Fruit fly (Drosophila melanogaster): ENCODE measurements around the gene kibra.

kibra gene

dm6 chr3R:14723671-14724500 lies at the start of gene kibra:
TSS of gene kibra (minus strand) at chr3R:14724261.
- TF ChIP-seq rn (GFP tag; IDR thresholded peaks at IDR 0.05) = no peak
- peak; percentile 67 for TF ChIP-seq CG8159 (tag; optimal IDR thresholded peaks at IDR 0.05)
- peak; percentile 15 for TF ChIP-seq Snoo (tag; optimal IDR thresholded peaks at IDR 0.05)
- peak; percentile 67 for TF ChIP-seq EcR (GFP tag; optimal IDR thresholded peaks at IDR 0.05)
- no peak for TF ChIP-seq CG12605 (GFP tag; IDR thresholded peaks at IDR 0.05)
- TF ChIP-seq Pif1A (GFP tag; optimal IDR thresholded peaks at IDR 0.05) = peak; percentile 1
- peak; percentile 58 for TF ChIP-seq CG13204 (GFP tag; optimal IDR thresholded peaks at IDR 0.05)
- no peak for TF ChIP-seq fd96Ca (GFP tag; IDR thresholded peaks at IDR 0.05)
- no peak for TF ChIP-seq D1 (tag; optimal IDR thresholded peaks at IDR 0.05)
- TF ChIP-seq CG4496 (GFP tag; IDR thresholded peaks at IDR 0.05) = no peak
- peak; percentile 34 for TF ChIP-seq CG9948 (tag; optimal IDR thresholded peaks at IDR 0.05)
- no peak for TF ChIP-seq CG14655 (GFP tag; optimal IDR thresholded peaks at IDR 0.05)
- TF ChIP-seq CG34367 (tag; optimal IDR thresholded peaks at IDR 0.05) = no peak
- TF ChIP-seq CG10348 (GFP tag; IDR thresholded peaks at IDR 0.05) = no peak
- TF ChIP-seq gl (tag; optimal IDR thresholded peaks at IDR 0.05) = no peak
- peak; percentile 43 for TF ChIP-seq CG17806 (tag; optimal IDR thresholded peaks at IDR 0.05)
- no peak for TF ChIP-seq Pif1B (GFP tag; optimal IDR thresholded peaks at IDR 0.05)
- TF ChIP-seq CG8301 (tag; optimal IDR thresholded peaks at IDR 0.05) = peak; percentile 45
- no peak for TF ChIP-seq CG32121 (GFP tag; IDR thresholded peaks at IDR 0.05)
- TF ChIP-seq CG15710 (tag; optimal IDR thresholded peaks at IDR 0.05) = peak; percentile 51
- TF ChIP-seq Ets98B (GFP tag; IDR thresholded peaks at IDR 0.05) = no peak

DNA sequence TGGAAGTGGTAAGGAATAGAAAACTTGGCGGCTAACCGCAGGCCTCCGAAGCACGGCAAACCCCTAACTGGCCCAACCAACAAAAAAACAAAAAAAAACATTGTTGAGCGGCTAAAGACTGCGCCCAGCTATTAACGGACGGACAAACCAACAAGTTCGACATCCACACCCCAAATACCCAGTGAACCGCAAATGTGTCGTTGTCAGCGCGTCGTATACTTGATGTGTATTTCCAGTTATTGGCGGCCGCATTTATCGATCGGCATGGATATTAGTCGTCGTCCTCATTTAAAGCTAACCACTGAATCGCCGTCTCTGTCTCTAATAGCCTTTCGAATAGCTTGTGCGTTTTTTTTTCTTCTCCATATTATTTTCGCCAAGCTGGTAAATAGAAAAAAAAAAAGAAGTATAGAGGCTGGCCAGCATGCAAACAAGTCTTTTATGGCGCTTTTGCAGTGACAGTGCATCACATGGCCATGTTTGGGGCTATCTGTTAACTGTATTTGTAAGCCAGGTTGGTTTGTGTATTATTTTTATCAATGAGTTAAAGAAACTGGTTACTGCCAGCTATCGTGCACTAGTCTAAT lies 42.5 kb upstream of the kibra start:
- TF ChIP-seq CG32121 (GFP tag; IDR thresholded peaks at IDR 0.05) = no peak
- 0 out of 3 replicates have a peak, but pooled peaks have one; percentile 39 for TF ChIP-seq fd96Ca (GFP tag; IDR thresholded peaks at IDR 0.05)
- TF ChIP-seq Ets98B (GFP tag; IDR thresholded peaks at IDR 0.05) = peak; percentile 29; the same call in 1 of the 2 replicates
- TF ChIP-seq CG10348 (GFP tag; IDR thresholded peaks at IDR 0.05) = no peak
- 0 out of 2 replicates have a peak, but pooled peaks have one; percentile 28 for TF ChIP-seq CG12605 (GFP tag; IDR thresholded peaks at IDR 0.05)
- 0 out of 3 replicates have a peak, but pooled peaks have one; percentile 13 for TF ChIP-seq CG4496 (GFP tag; IDR thresholded peaks at IDR 0.05)

- TF ChIP-seq CG14655 (GFP tag; optimal IDR thresholded peaks at IDR 0.05) = peak; percentile 62
- peak; percentile 66 for TF ChIP-seq gl (tag; optimal IDR thresholded peaks at IDR 0.05)
- TF ChIP-seq CG8159 (tag; optimal IDR thresholded peaks at IDR 0.05) = peak; percentile 65
- TF ChIP-seq Pif1A (GFP tag; optimal IDR thresholded peaks at IDR 0.05) = peak; percentile 88
- TF ChIP-seq CG32121 (GFP tag; IDR thresholded peaks at IDR 0.05) = peak; percentile 60; the same call in 1 of the 2 replicates
- peak; percentile 40 for TF ChIP-seq Snoo (tag; optimal IDR thresholded peaks at IDR 0.05)
- peak; percentile 59 for TF ChIP-seq EcR (GFP tag; optimal IDR thresholded peaks at IDR 0.05)
- peak; percentile 81 for TF ChIP-seq Ets98B (GFP tag; IDR thresholded peaks at IDR 0.05)
- peak; percentile 54 for TF ChIP-seq CG15710 (tag; optimal IDR thresholded peaks at IDR 0.05)
- TF ChIP-seq CG10348 (GFP tag; IDR thresholded peaks at IDR 0.05) = no peak
- peak; percentile 39 for TF ChIP-seq CG9948 (tag; optimal IDR thresholded peaks at IDR 0.05)
- peak; percentile 44 for TF ChIP-seq CG34367 (tag; optimal IDR thresholded peaks at IDR 0.05)
- TF ChIP-seq rn (GFP tag; IDR thresholded peaks at IDR 0.05) = no peak
- peak; percentile 56 for TF ChIP-seq CG8301 (tag; optimal IDR thresholded peaks at IDR 0.05)
- no peak for TF ChIP-seq D1 (tag; optimal IDR thresholded peaks at IDR 0.05)
- TF ChIP-seq Pif1B (GFP tag; optimal IDR thresholded peaks at IDR 0.05) = peak; percentile 78
- peak; percentile 48 for TF ChIP-seq CG17806 (tag; optimal IDR thresholded peaks at IDR 0.05)
- TF ChIP-seq fd96Ca (GFP tag; IDR thresholded peaks at IDR 0.05) = peak; percentile 81; the same call in 2 of the 3 replicates
- TF ChIP-seq CG13204 (GFP tag; optimal IDR thresholded peaks at IDR 0.05) = peak; percentile 63
- TF ChIP-seq CG4496 (GFP tag; IDR thresholded peaks at IDR 0.05) = peak; percentile 88
- TF ChIP-seq CG12605 (GFP tag; IDR thresholded peaks at IDR 0.05) = peak; percentile 69
Measured at dm6 chr3R:14765364-14765993, 41.4 kb upstream of the kibra start.

dm6 chr3R:14764131-14764530 lies 40.1 kb upstream of the kibra start:
- TF ChIP-seq CG17806 (tag; optimal IDR thresholded peaks at IDR 0.05) (peak; percentile 4), CG13204 (GFP tag; optimal IDR thresholded peaks at IDR 0.05) (no peak), Snoo (tag; optimal IDR thresholded peaks at IDR 0.05) (no peak), CG15710 (tag; optimal IDR thresholded peaks at IDR 0.05) (no peak)

dm6 chr3R:14763487-14763886 lies 39.4 kb upstream of the kibra start:
- TF ChIP-seq rn (GFP tag; IDR thresholded peaks at IDR 0.05) = no peak
- TF ChIP-seq CG9948 (tag; optimal IDR thresholded peaks at IDR 0.05) = no peak
- TF ChIP-seq Snoo (tag; optimal IDR thresholded peaks at IDR 0.05) = no peak
- no peak for TF ChIP-seq fd96Ca (GFP tag; IDR thresholded peaks at IDR 0.05)
- no peak for TF ChIP-seq CG17806 (tag; optimal IDR thresholded peaks at IDR 0.05)
- TF ChIP-seq CG34367 (tag; optimal IDR thresholded peaks at IDR 0.05) = no peak
- TF ChIP-seq CG8159 (tag; optimal IDR thresholded peaks at IDR 0.05) = no peak
- no peak for TF ChIP-seq Ets98B (GFP tag; IDR thresholded peaks at IDR 0.05)
- no peak for TF ChIP-seq CG13204 (GFP tag; optimal IDR thresholded peaks at IDR 0.05)
- no peak for TF ChIP-seq D1 (tag; optimal IDR thresholded peaks at IDR 0.05)
- TF ChIP-seq CG12605 (GFP tag; IDR thresholded peaks at IDR 0.05) = no peak
- no peak for TF ChIP-seq Pif1A (GFP tag; optimal IDR thresholded peaks at IDR 0.05)
- no peak for TF ChIP-seq CG15710 (tag; optimal IDR thresholded peaks at IDR 0.05)
- no peak for TF ChIP-seq CG4496 (GFP tag; IDR thresholded peaks at IDR 0.05)
- no peak for TF ChIP-seq gl (tag; optimal IDR thresholded peaks at IDR 0.05)
- no peak for TF ChIP-seq CG14655 (GFP tag; optimal IDR thresholded peaks at IDR 0.05)
- TF ChIP-seq EcR (GFP tag; optimal IDR thresholded peaks at IDR 0.05) = no peak
- TF ChIP-seq Pif1B (GFP tag; optimal IDR thresholded peaks at IDR 0.05) = no peak
- TF ChIP-seq CG8301 (tag; optimal IDR thresholded peaks at IDR 0.05) = no peak
